Worm (Caenorhabditis elegans): ENCODE data around the gene clec-128.
A peak's percentile ranks its signal among the peaks of the same experiment; 100 is the strongest.

clec-128 gene

DNA sequence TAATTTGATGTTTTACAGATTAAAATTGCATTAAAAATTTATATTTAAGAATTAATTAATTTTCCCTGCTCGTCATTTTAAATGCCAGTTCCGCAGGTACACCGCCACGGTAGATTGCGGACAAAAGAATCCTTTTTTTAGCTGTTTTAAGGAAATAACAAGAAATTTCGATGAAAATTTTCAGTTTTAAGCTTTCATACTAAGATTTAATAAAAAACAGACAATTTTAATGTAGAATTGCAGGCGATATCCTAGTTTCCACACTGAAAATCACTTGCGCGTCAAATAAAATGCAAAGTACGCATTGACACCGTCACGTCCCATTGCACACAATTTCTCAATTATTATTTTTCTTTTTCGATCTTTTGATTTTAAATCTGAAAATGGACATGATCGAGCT, 17.4 kb downstream of the clec-128 start, which contains the start of gene dnc-3:
TSS of gene dnc-3 (plus strand) at position 272 of the 400 bp plus-strand sequence.
- TF ChIP-seq rpc-1 (optimal IDR thresholded peaks at IDR 0.05), result no peak
- no peak for TF ChIP-seq rpc-1 (tag; optimal IDR thresholded peaks at IDR 0.05)
- no peak for TF ChIP-seq aptf-2 (GFP tag; conservative IDR thresholded peaks at IDR 0.05)
- no peak for TF ChIP-seq repo-1 (tag; optimal IDR thresholded peaks at IDR 0.05)
- no peak for TF ChIP-seq dpl-1 (GFP tag; optimal IDR thresholded peaks at IDR 0.05)
- TF ChIP-seq snpc-3.4 (tag; optimal IDR thresholded peaks at IDR 0.05), result no peak
- no peak for TF ChIP-seq zfh-2 (GFP tag; conservative IDR thresholded peaks at IDR 0.05)
- TF ChIP-seq ztf-26 (tag; optimal IDR thresholded peaks at IDR 0.05), result peak; percentile 37
- TF ChIP-seq F57A8.1 (GFP tag; optimal IDR thresholded peaks at IDR 0.05), result no peak
- no peak for TF ChIP-seq ekl-4 (GFP tag; IDR thresholded peaks at IDR 0.05)
- TF ChIP-seq B0336.3 (GFP tag; IDR thresholded peaks at IDR 0.05), result peak; percentile 64; the same call in 1 of the 2 replicates
- no peak for TF ChIP-seq mes-4 (tag; optimal IDR thresholded peaks at IDR 0.05)
- TF ChIP-seq nhr-120 (GFP tag; IDR thresholded peaks at IDR 0.05), result no peak
- no peak for TF ChIP-seq F22D6.2 (tag; optimal IDR thresholded peaks at IDR 0.05)
- no peak for TF ChIP-seq F23B12.7 (tag; optimal IDR thresholded peaks at IDR 0.05; ENCODE audit: insufficient read depth)
- no peak for TF ChIP-seq Y53F4B.3 (GFP tag; IDR thresholded peaks at IDR 0.05)
- TF ChIP-seq B0019.2 (GFP tag; conservative IDR thresholded peaks at IDR 0.05), result no peak
- no peak for TF ChIP-seq him-1 (tag; optimal IDR thresholded peaks at IDR 0.05)
- no peak for TF ChIP-seq fkh-3 (tag; optimal IDR thresholded peaks at IDR 0.05)
- no peak for TF ChIP-seq Y79H2A.3 (GFP tag; conservative IDR thresholded peaks at IDR 0.05)
- no peak for TF ChIP-seq lin-26 (GFP tag; IDR thresholded peaks at IDR 0.05)
- no peak for TF ChIP-seq Y56A3A.18 (GFP tag; IDR thresholded peaks at IDR 0.05)
- peak; percentile 53 for TF ChIP-seq madf-8 (GFP tag; conservative IDR thresholded peaks at IDR 0.05)
- TF ChIP-seq ccch-3 (GFP tag; optimal IDR thresholded peaks at IDR 0.05), result no peak
- no peak for TF ChIP-seq T26A5.8 (tag; optimal IDR thresholded peaks at IDR 0.05)
- TF ChIP-seq nhr-90 (tag; optimal IDR thresholded peaks at IDR 0.05), result no peak
- TF ChIP-seq nhr-80 (tag; optimal IDR thresholded peaks at IDR 0.05), result no peak
- no peak for TF ChIP-seq zim-3 (tag; optimal IDR thresholded peaks at IDR 0.05)
- no peak for TF ChIP-seq ztf-3 (GFP tag; optimal IDR thresholded peaks at IDR 0.05)
- no peak for TF ChIP-seq mel-28 (tag; optimal IDR thresholded peaks at IDR 0.05; ENCODE audit: borderline replicate concordance)
- no peak for TF ChIP-seq ztf-25 (GFP tag; IDR thresholded peaks at IDR 0.05)
- TF ChIP-seq F10E7.11 (tag; optimal IDR thresholded peaks at IDR 0.05), result no peak
- TF ChIP-seq attf-3 (GFP tag; conservative IDR thresholded peaks at IDR 0.05), result no peak
- TF ChIP-seq lin-54 (GFP tag; optimal IDR thresholded peaks at IDR 0.05), result peak; percentile 42
- TF ChIP-seq attf-5 (GFP tag; optimal IDR thresholded peaks at IDR 0.05), result peak; percentile 45
- no peak for TF ChIP-seq F49E8.2 (tag; optimal IDR thresholded peaks at IDR 0.05; ENCODE audit: insufficient read depth)
- TF ChIP-seq egl-44 (GFP tag; IDR thresholded peaks at IDR 0.05), result no peak
- TF ChIP-seq rec-8 (tag; optimal IDR thresholded peaks at IDR 0.05), result no peak
- TF ChIP-seq tbp1 (GFP tag; optimal IDR thresholded peaks at IDR 0.05), result peak; percentile 20
- peak in 1 of 2 experiments; percentile 61 for TF ChIP-seq let-607 (tag; optimal IDR thresholded peaks at IDR 0.05)
- TF ChIP-seq F37B4.10 (GFP tag; IDR thresholded peaks at IDR 0.05), result no peak
- no peak for TF ChIP-seq C06A6.2 (GFP tag; conservative IDR thresholded peaks at IDR 0.05)
- TF ChIP-seq dox-1 (GFP tag; IDR thresholded peaks at IDR 0.05), result 0 out of 2 replicates have a peak, but pooled peaks have one; percentile 9
- TF ChIP-seq hsf-1 (GFP tag; IDR thresholded peaks at IDR 0.05), result no peak
- TF ChIP-seq lsy-27 (tag; optimal IDR thresholded peaks at IDR 0.05; ENCODE audit: borderline replicate concordance, insufficient read depth), result no peak
- TF ChIP-seq hmg-20 (GFP tag; IDR thresholded peaks at IDR 0.05), result no peak
- TF ChIP-seq cebp-1 (GFP tag; IDR thresholded peaks at IDR 0.05), result 0 out of 2 replicates have a peak, but pooled peaks have one; percentile 20
- TF ChIP-seq cebp-1 (tag; optimal IDR thresholded peaks at IDR 0.05), result peak; percentile 79
- no peak for TF ChIP-seq snpc-1.1 (tag; optimal IDR thresholded peaks at IDR 0.05; ENCODE audit: insufficient read depth)
